Fruit fly (Drosophila melanogaster) whole organism, embryonic: Measurements from ENCODE around the gene Ugt35E2.

Experiments used
- ATbp ChIP-seq: fragments of 200-800 bp; sonication (Bioruptor generic); optimal IDR thresholded peaks from 2 replicates; lab custom pipeline; 2017; ENCODE audit warnings: missing biosample characterization, mild to moderate bottlenecking, missing genetic modification characterization, missing genetic modification reagents
- Ada2b ChIP-seq: fragments of 200-800 bp; sonication (Bioruptor generic); IDR thresholded peaks from 2 replicates; pipeline ENCODE4 v1.3.6; 2022; ENCODE audit warnings: missing biosample characterization, missing genetic modification characterization
- B-H1 ChIP-seq: fragments of 200-800 bp; sonication (Bioruptor generic); IDR thresholded peaks from 3 replicates; pipeline ENCODE4 v1.3.6; 2022; ENCODE audit warnings: missing biosample characterization, missing genetic modification characterization
- CG10147 ChIP-seq: fragments of 200-800 bp; sonication (Bioruptor generic); optimal IDR thresholded peaks from 2 replicates; lab custom pipeline; 2019; ENCODE audit warnings: missing biosample characterization, mild to moderate bottlenecking, missing genetic modification characterization, moderate library complexity
- CG10274 ChIP-seq: fragments of 200-800 bp; sonication (Bioruptor generic); optimal IDR thresholded peaks from 3 replicates; lab custom pipeline; 2017; ENCODE audit warnings: missing biosample characterization, mild to moderate bottlenecking, missing genetic modification characterization
- CG10462 ChIP-seq: fragments of 200-800 bp; sonication (Bioruptor generic); optimal IDR thresholded peaks from 2 replicates; lab custom pipeline; 2016; ENCODE audit warnings: missing biosample characterization, missing genetic modification characterization
- CG10543 ChIP-seq: fragments of 200-800 bp; sonication (Bioruptor generic); optimal IDR thresholded peaks from 3 replicates; lab custom pipeline; 2017; ENCODE audit warnings: missing biosample characterization, mild to moderate bottlenecking, missing genetic modification characterization, moderate library complexity
- CG11247 ChIP-seq: fragments of 200-800 bp; sonication (Bioruptor generic); IDR thresholded peaks from 2 replicates; pipeline ENCODE4 v1.3.6; 2022; ENCODE audit warnings: missing biosample characterization, missing genetic modification characterization
- CG12071 ChIP-seq: fragments of 200-800 bp; sonication (Bioruptor generic); optimal IDR thresholded peaks from 3 replicates; lab custom pipeline; 2018; ENCODE audit warnings: missing biosample characterization, mild to moderate bottlenecking, missing genetic modification characterization
- CG14965 ChIP-seq: fragments of 200-800 bp; sonication (Bioruptor generic); optimal IDR thresholded peaks from 2 replicates; lab custom pipeline; 2016; ENCODE audit warnings: missing biosample characterization, missing genetic modification characterization, borderline replicate concordance
- CG1529 ChIP-seq: fragments of 200-800 bp; sonication (Bioruptor generic); optimal IDR thresholded peaks from 3 replicates; lab custom pipeline; 2018; ENCODE audit warnings: missing biosample characterization, missing genetic modification characterization
- CG15514 ChIP-seq: fragments of 200-800 bp; sonication (Bioruptor generic); optimal IDR thresholded peaks from 3 replicates; lab custom pipeline; 2017; ENCODE audit warnings: missing biosample characterization, missing genetic modification characterization, mild to moderate bottlenecking, moderate library complexity, missing genetic modification reagents
- CG17361 ChIP-seq: fragments of 200-800 bp; sonication (Bioruptor generic); IDR thresholded peaks from 3 replicates; pipeline ENCODE4 v1.3.6; 2022; ENCODE audit warnings: missing biosample characterization, missing genetic modification characterization
- CG17385 ChIP-seq: fragments of 200-800 bp; sonication (Bioruptor generic); optimal IDR thresholded peaks from 3 replicates; lab custom pipeline; 2018; ENCODE audit warnings: missing biosample characterization, mild to moderate bottlenecking, missing genetic modification characterization
- CG2202 ChIP-seq: fragments of 200-800 bp; sonication (Bioruptor generic); optimal IDR thresholded peaks from 2 replicates; lab custom pipeline; 2018; ENCODE audit warnings: missing biosample characterization, mild to moderate bottlenecking, missing genetic modification characterization
- CG2678 ChIP-seq: fragments of 200-800 bp; sonication (Bioruptor generic); optimal IDR thresholded peaks from 3 replicates; lab custom pipeline; 2019; ENCODE audit warnings: missing biosample characterization, mild to moderate bottlenecking, missing genetic modification characterization, moderate library complexity
- CG30403 ChIP-seq: fragments of 200-800 bp; sonication (Bioruptor generic); optimal IDR thresholded peaks from 3 replicates; lab custom pipeline; 2016; ENCODE audit warnings: missing biosample characterization, missing genetic modification characterization
- CG34376 ChIP-seq: fragments of 200-800 bp; sonication (Bioruptor generic); optimal IDR thresholded peaks from 2 replicates; lab custom pipeline; 2018; ENCODE audit warnings: missing biosample characterization, mild to moderate bottlenecking, missing genetic modification characterization
- CG34422 ChIP-seq: fragments of 200-800 bp; sonication (Bioruptor generic); IDR thresholded peaks from 3 replicates; pipeline ENCODE4 v1.3.6; 2022; ENCODE audit warnings: missing biosample characterization, missing genetic modification characterization
- CG7963 ChIP-seq: fragments of 200-800 bp; sonication (Bioruptor generic); IDR thresholded peaks from 3 replicates; pipeline ENCODE4 v1.3.6; 2022; ENCODE audit warnings: missing biosample characterization, missing genetic modification characterization; ENCODE audit not compliant: partially characterized antibody
- CTCF ChIP-seq: fragments of 200-800 bp; sonication (Bioruptor generic); optimal IDR thresholded peaks from 2 replicates; lab custom pipeline; 2017; ENCODE audit warnings: missing biosample characterization, mild to moderate bottlenecking, missing genetic modification characterization, moderate library complexity
- Dp ChIP-seq: fragments of 200-800 bp; sonication (Bioruptor generic); optimal IDR thresholded peaks from 2 replicates; lab custom pipeline; 2018; ENCODE audit warnings: missing biosample characterization, mild to moderate bottlenecking, missing genetic modification characterization, moderate library complexity
- E2f1 ChIP-seq: fragments of 200-800 bp; sonication (Bioruptor generic); IDR thresholded peaks from 2 replicates; pipeline ENCODE4 v1.3.6; 2022; ENCODE audit warnings: missing biosample characterization, missing genetic modification characterization
- Ets65A ChIP-seq: fragments of 200-800 bp; sonication (Bioruptor generic); peaks from one replicate; lab custom pipeline; 2016; ENCODE audit warnings: missing biosample characterization, missing genetic modification characterization
- HmgZ ChIP-seq: fragments of 200-800 bp; sonication (Bioruptor generic); optimal IDR thresholded peaks from 2 replicates; lab custom pipeline; 2018; ENCODE audit warnings: missing biosample characterization, mild to moderate bottlenecking, missing genetic modification characterization
- Hmx ChIP-seq: fragments of 200-800 bp; sonication (Bioruptor generic); optimal IDR thresholded peaks from 2 replicates; lab custom pipeline; 2016; ENCODE audit warnings: missing biosample characterization, missing genetic modification characterization
- Hr51 ChIP-seq, 2 experiments: fragments of 200-800 bp; sonication (Bioruptor generic); optimal IDR thresholded peaks; 2 replicates in 1 of 2; 3 replicates in 1 of 2; lab custom pipeline; 2016 to 2018; ENCODE audit warnings: missing biosample characterization in 2 of 2, missing genetic modification characterization in 2 of 2, mild to moderate bottlenecking in 1 of 2, moderate library complexity in 1 of 2
- Med ChIP-seq: fragments of 200-800 bp; sonication (Bioruptor generic); peaks from one replicate; lab custom pipeline; 2016; ENCODE audit warnings: missing biosample characterization, missing genetic modification characterization, mild to moderate bottlenecking, inconsistent platforms, moderate library complexity
- Sox100B ChIP-seq: fragments of 200-800 bp; sonication (Bioruptor generic); optimal IDR thresholded peaks from 3 replicates; lab custom pipeline; 2018; ENCODE audit warnings: missing biosample characterization, mild to moderate bottlenecking, missing genetic modification characterization
- Ssrp ChIP-seq: fragments of 200-800 bp; sonication (Bioruptor generic); optimal IDR thresholded peaks from 2 replicates; lab custom pipeline; 2018; ENCODE audit warnings: missing biosample characterization, mild to moderate bottlenecking, missing genetic modification characterization, moderate library complexity
- Trl ChIP-seq, 3 experiments: fragments of >200 bp in 2 of 3; fragments of 200-800 bp in 1 of 3; sonication (Bioruptor generic) in 1 of 3; optimal IDR thresholded peaks; 2 replicates in 1 of 3; 3 replicates in 2 of 3; lab custom pipeline; 2016 to 2017; ENCODE audit warnings: missing biosample characterization in 1 of 3, missing genetic modification characterization in 1 of 3
- Vsx1 ChIP-seq: fragments of 200-800 bp; sonication (Bioruptor generic); optimal IDR thresholded peaks from 2 replicates; lab custom pipeline; 2017; ENCODE audit warnings: missing biosample characterization, mild to moderate bottlenecking, missing genetic modification characterization, missing genetic modification reagents
- aop ChIP-seq: fragments of 200-800 bp; sonication (Bioruptor generic); IDR thresholded peaks from 2 replicates; pipeline ENCODE4 v1.3.6; 2022; ENCODE audit warnings: missing biosample characterization, missing genetic modification characterization
- ash1 ChIP-seq: fragments of 200-800 bp; sonication (Bioruptor generic); optimal IDR thresholded peaks from 2 replicates; lab custom pipeline; 2018; ENCODE audit warnings: missing biosample characterization, mild to moderate bottlenecking, missing genetic modification characterization
- cg ChIP-seq: fragments of 200-800 bp; sonication (Bioruptor generic); optimal IDR thresholded peaks from 3 replicates; lab custom pipeline; 2019; ENCODE audit warnings: missing biosample characterization, mild to moderate bottlenecking, missing genetic modification characterization, moderate library complexity
- chinmo ChIP-seq: fragments of 200-800 bp; sonication (Bioruptor generic); IDR thresholded peaks from 4 replicates; pipeline ENCODE4 v1.3.6; 2022; ENCODE audit warnings: missing biosample characterization, missing genetic modification characterization; ENCODE audit not compliant: partially characterized antibody
- ewg ChIP-seq: fragments of 200-800 bp; sonication (Bioruptor generic); optimal IDR thresholded peaks from 3 replicates; lab custom pipeline; 2017; ENCODE audit warnings: mild to moderate bottlenecking, missing biosample characterization, missing genetic modification reagents, missing genetic modification characterization
- ken ChIP-seq: fragments of 200-800 bp; sonication (Bioruptor generic); IDR thresholded peaks from 3 replicates; pipeline ENCODE4 v1.3.6; 2022; ENCODE audit warnings: missing biosample characterization, missing genetic modification characterization
- lov ChIP-seq, 2 experiments: fragments of 200-800 bp in 1 of 2; fragments of >200 bp in 1 of 2; sonication (Bioruptor generic) in 1 of 2; IDR thresholded peaks in 1 of 2; optimal IDR thresholded peaks in 1 of 2; 2 replicates in 1 of 2; 3 replicates in 1 of 2; pipeline versions ENCODE4 v1.3.6 to Lab custom; 2017 to 2022; ENCODE audit warnings: missing biosample characterization in 1 of 2, missing genetic modification characterization in 1 of 2
- mirr ChIP-seq: fragments of 200-800 bp; sonication (Bioruptor generic); optimal IDR thresholded peaks from 3 replicates; lab custom pipeline; 2018; ENCODE audit warnings: missing biosample characterization, mild to moderate bottlenecking, missing genetic modification characterization
- nom ChIP-seq: fragments of 200-800 bp; sonication (Bioruptor generic); optimal IDR thresholded peaks from 2 replicates; lab custom pipeline; 2017; ENCODE audit warnings: missing biosample characterization, missing genetic modification characterization, mild to moderate bottlenecking, moderate library complexity, missing genetic modification reagents
- sug ChIP-seq: fragments of 200-800 bp; optimal IDR thresholded peaks from 2 replicates; lab custom pipeline; 2019; ENCODE audit warnings: missing biosample characterization, mild to moderate bottlenecking, missing genetic modification characterization, moderate library complexity
- unc-4 ChIP-seq: fragments of 200-800 bp; sonication (Bioruptor generic); IDR thresholded peaks from 2 replicates; pipeline ENCODE4 v1.3.6; 2022; ENCODE audit warnings: missing biosample characterization, missing genetic modification characterization; ENCODE audit not compliant: partially characterized antibody
- wek ChIP-seq: fragments of 200-800 bp; sonication (Bioruptor generic); optimal IDR thresholded peaks from 3 replicates; lab custom pipeline; 2018; ENCODE audit warnings: missing biosample characterization, mild to moderate bottlenecking, missing genetic modification characterization, moderate library complexity

Gene Ugt35E2

dm6 chr3R:11200885-11201421 lies 33.2 kb upstream of the Ugt35E2 start (continued):
- no peak for TF ChIP-seq Hmx

- TF ChIP-seq sug (tag; lab: Kevin White, UChicago) (peak; percentile 85), Med (GFP tag; lab: Kevin White, UChicago) (peak; percentile 57), CG2202 (no peak), Vsx1 (GFP tag; lab: Kevin White, UChicago) (peak; percentile 41), CG12071 (peak; percentile 2), HmgZ (peak; percentile 48), Ada2b (GFP tag; lab: Robert Waterston, UW) (no peak), CG15514 (GFP tag; lab: Kevin White, UChicago) (no peak), CG10147 (GFP tag; lab: Kevin White, UChicago) (no peak), CG11247 (GFP tag; lab: Robert Waterston, UW) (0 out of 2 replicates have a peak, but pooled peaks have one; percentile 23), CG2678 (tag; lab: Kevin White, UChicago) (no peak), B-H1 (GFP tag; lab: Robert Waterston, UW) (no peak), CG7963 (no peak), Sox100B (GFP tag; lab: Kevin White, UChicago) (peak; percentile 30), Trl (optimal IDR thresholded peaks at IDR 0.05; lab: Kevin White, UChicago) (peak; percentile 41 to 84), Trl (GFP tag; optimal IDR thresholded peaks at IDR 0.05; lab: Kevin White, UChicago) (no peak), ken (no peak), CG1529 (peak; percentile 27), CG34422 (GFP tag; lab: Robert Waterston, UW) (peak; percentile 13; the same call in 1 of the 3 replicates), aop (GFP tag; lab: Robert Waterston, UW) (no peak), CTCF (GFP tag; lab: Kevin White, UChicago) (no peak), Ets65A (GFP tag; lab: Kevin White, UChicago) (peak; percentile 25), Dp (GFP tag; lab: Kevin White, UChicago) (no peak), CG10543 (GFP tag; lab: Kevin White, UChicago) (peak; percentile 30), cg (GFP tag; lab: Kevin White, UChicago) (peak; percentile 43), CG30403 (no peak), CG10462 (GFP tag; lab: Kevin White, UChicago) (no peak), CG10274 (no peak), ewg (GFP tag; lab: Kevin White, UChicago) (peak; percentile 16), wek (peak; percentile 9), Ssrp (tag; lab: Kevin White, UChicago) (no peak), unc-4 (GFP tag; lab: Robert Waterston, UW) (0 out of 2 replicates have a peak, but pooled peaks have one; percentile 15), ash1 (no peak), E2f1 (GFP tag; lab: Robert Waterston, UW) (no peak), nom (GFP tag; lab: Kevin White, UChicago) (peak; percentile 1), CG14965 (GFP tag; lab: Kevin White, UChicago) (no peak), mirr (peak; percentile 65), CG17385 (peak; percentile 41), CG34376 (peak; percentile 63), lov (optimal IDR thresholded peaks at IDR 0.05; lab: Kevin White, UChicago) (no peak), lov (GFP tag; IDR thresholded peaks at IDR 0.05; lab: Robert Waterston, UW) (no peak), ATbp (GFP tag; lab: Kevin White, UChicago) (peak; percentile 46), chinmo (GFP tag; lab: Robert Waterston, UW) (0 out of 4 replicates have a peak, but pooled peaks have one; percentile 34), CG17361 (0 out of 3 replicates have a peak, but pooled peaks have one; percentile 46), Hr51 (GFP tag; optimal IDR thresholded peaks at IDR 0.05; lab: Kevin White, UChicago) (no peak)
These were observed 32.5 kb upstream of the Ugt35E2 start for dm6 chr3R:11200042-11200884.
